Comparison of ENCODE assay signal across 1 fruit fly cellular context in the genomic region with DNA sequence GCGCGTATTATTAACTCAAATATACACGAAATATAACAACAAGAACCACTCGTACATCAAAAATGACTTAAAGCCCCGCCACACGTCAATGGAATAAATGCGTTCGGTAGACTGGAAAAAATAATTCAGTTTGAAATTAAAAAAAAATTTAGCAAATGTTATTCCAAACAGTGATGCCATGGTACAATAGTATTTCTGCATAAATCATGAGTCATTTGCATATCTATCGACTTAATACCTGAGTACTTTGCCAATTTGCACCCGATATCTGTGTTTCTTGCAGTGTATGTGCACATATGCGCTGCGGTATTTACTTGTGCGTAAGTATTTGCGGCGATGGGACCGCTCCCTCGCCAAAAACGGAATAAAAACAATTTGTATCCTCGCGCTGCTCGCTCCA.
TF ChIP-seq lines count a peak whose summit lies in the region.

No protein-coding gene starts in this region.

TF ChIP-seq in whole organism, embryonic, 481 proteins besides CTCF, POLR2A, EP300 and RAD21 (continued from another document and continues in another):
- TF ChIP-seq Hr78 (GFP tag; optimal IDR thresholded peaks at IDR 0.05; lab: Kevin White, UChicago) (no peak), gro (GFP tag; optimal IDR thresholded peaks at IDR 0.05; lab: Kevin White, UChicago) (no peak), Dref (GFP tag; IDR thresholded peaks at IDR 0.05; lab: Robert Waterston, UW) (no peak), sc (optimal IDR thresholded peaks at IDR 0.05; lab: Kevin White, UChicago) (no peak), sc (GFP tag; optimal IDR thresholded peaks at IDR 0.05; lab: Kevin White, UChicago) (peak; percentile 2), bbx (GFP tag; IDR thresholded peaks at IDR 0.05; lab: Robert Waterston, UW; ENCODE audit: partially characterized antibody) (no peak), CG33557 (GFP tag; optimal IDR thresholded peaks at IDR 0.05; lab: Kevin White, UChicago) (no peak), zfh1 (GFP tag; IDR thresholded peaks at IDR 0.05; lab: Robert Waterston, UW) (no peak), CG9437 (GFP tag; optimal IDR thresholded peaks at IDR 0.05; lab: Kevin White, UChicago) (no peak), peb (GFP tag; IDR thresholded peaks at IDR 0.05; lab: Robert Waterston, UW) (no peak), ash1 (GFP tag; optimal IDR thresholded peaks at IDR 0.05; lab: Kevin White, UChicago) (no peak), CG17385 (GFP tag; optimal IDR thresholded peaks at IDR 0.05; lab: Kevin White, UChicago) (peak; percentile 9), CG7987 (GFP tag; optimal IDR thresholded peaks at IDR 0.05; lab: Kevin White, UChicago) (no peak), CG13287 (GFP tag; IDR thresholded peaks at IDR 0.05; lab: Robert Waterston, UW; ENCODE audit: partially characterized antibody) (no peak), CG17361 (GFP tag; IDR thresholded peaks at IDR 0.05; lab: Robert Waterston, UW) (no peak), Gug (GFP tag; IDR thresholded peaks at IDR 0.05; lab: Robert Waterston, UW) (0 out of 4 replicates have a peak, but pooled peaks have one; percentile 27), eve (GFP tag; optimal IDR thresholded peaks at IDR 0.05; lab: Kevin White, UChicago) (no peak), jumu (GFP tag; optimal IDR thresholded peaks at IDR 0.05; lab: Kevin White, UChicago) (no peak), stwl (tag; optimal IDR thresholded peaks at IDR 0.05; lab: Kevin White, UChicago) (no peak), zfh2 (GFP tag; optimal IDR thresholded peaks at IDR 0.05; lab: Kevin White, UChicago) (peak; percentile 31), Doc3 (GFP tag; IDR thresholded peaks at IDR 0.05; lab: Robert Waterston, UW; ENCODE audit: partially characterized antibody) (no peak), CG14050 (GFP tag; IDR thresholded peaks at IDR 0.05; lab: Robert Waterston, UW) (no peak), Oaz (GFP tag; IDR thresholded peaks at IDR 0.05; lab: Robert Waterston, UW) (0 out of 2 replicates have a peak, but pooled peaks have one; percentile 15), HLHmδ (GFP tag; optimal IDR thresholded peaks at IDR 0.05; lab: Kevin White, UChicago) (no peak), vvl (GFP tag; IDR thresholded peaks at IDR 0.05; lab: Robert Waterston, UW) (peak; percentile 57; the same call in 1 of the 2 replicates), CG8924 (tag; optimal IDR thresholded peaks at IDR 0.05; lab: Kevin White, UChicago) (no peak), Awh (GFP tag; IDR thresholded peaks at IDR 0.05; lab: Robert Waterston, UW) (no peak), Oli (tag; optimal IDR thresholded peaks at IDR 0.05; lab: Kevin White, UChicago) (peak; percentile 19), Med (GFP tag; lab: Kevin White, UChicago) (peak; percentile 78), HLH3B (GFP tag; IDR thresholded peaks at IDR 0.05; lab: Robert Waterston, UW) (no peak), CG5180 (GFP tag; optimal IDR thresholded peaks at IDR 0.05; lab: Kevin White, UChicago) (no peak), pb (GFP tag; optimal IDR thresholded peaks at IDR 0.05; lab: Kevin White, UChicago) (no peak), CG10959 (GFP tag; IDR thresholded peaks at IDR 0.05; lab: Robert Waterston, UW) (no peak), CG7357 (GFP tag; IDR thresholded peaks at IDR 0.05; lab: Robert Waterston, UW) (no peak), Mrtf (GFP tag; IDR thresholded peaks at IDR 0.05; lab: Robert Waterston, UW) (0 out of 3 replicates have a peak, but pooled peaks have one; percentile 41), CG1024 (GFP tag; IDR thresholded peaks at IDR 0.05; lab: Robert Waterston, UW) (no peak), Atf6 (GFP tag; IDR thresholded peaks at IDR 0.05; lab: Robert Waterston, UW) (no peak), Dip2 (GFP tag; IDR thresholded peaks at IDR 0.05; lab: Robert Waterston, UW) (no peak), eyg (GFP tag; optimal IDR thresholded peaks at IDR 0.05; lab: Kevin White, UChicago) (no peak), shn (GFP tag; optimal IDR thresholded peaks at IDR 0.05; lab: Kevin White, UChicago) (no peak), NfI (GFP tag; optimal IDR thresholded peaks at IDR 0.05; lab: Kevin White, UChicago) (peak; percentile 16), Hsf (GFP tag; optimal IDR thresholded peaks at IDR 0.05; lab: Kevin White, UChicago) (peak; percentile 32), nau (GFP tag; optimal IDR thresholded peaks at IDR 0.05; lab: Kevin White, UChicago) (no peak), fd3F (GFP tag; optimal IDR thresholded peaks at IDR 0.05; lab: Kevin White, UChicago) (no peak), CG17568 (GFP tag; optimal IDR thresholded peaks at IDR 0.05; lab: Kevin White, UChicago) (no peak), aop (GFP tag; IDR thresholded peaks at IDR 0.05; lab: Robert Waterston, UW) (no peak), p53 (GFP tag; optimal IDR thresholded peaks at IDR 0.05; lab: Kevin White, UChicago) (no peak), ind (GFP tag; optimal IDR thresholded peaks at IDR 0.05; lab: Kevin White, UChicago) (peak; percentile 51), Hr39 (optimal IDR thresholded peaks at IDR 0.05; lab: Kevin White, UChicago) (no peak), CG2875 (GFP tag; optimal IDR thresholded peaks at IDR 0.05; lab: Kevin White, UChicago) (no peak), sr (GFP tag; IDR thresholded peaks at IDR 0.05; lab: Robert Waterston, UW) (no peak), CG8281 (tag; optimal IDR thresholded peaks at IDR 0.05; lab: Kevin White, UChicago) (no peak), Pdp1 (GFP tag; optimal IDR thresholded peaks at IDR 0.05; lab: Kevin White, UChicago) (peak; percentile 7 to 8), repo (GFP tag; optimal IDR thresholded peaks at IDR 0.05; lab: Kevin White, UChicago) (peak; percentile 17), CG31388 (GFP tag; optimal IDR thresholded peaks at IDR 0.05; lab: Kevin White, UChicago) (no peak), bowl (GFP tag; IDR thresholded peaks at IDR 0.05; lab: Robert Waterston, UW) (no peak), Optix (GFP tag; IDR thresholded peaks at IDR 0.05; lab: Robert Waterston, UW) (no peak), CG11085 (GFP tag; IDR thresholded peaks at IDR 0.05; lab: Robert Waterston, UW) (no peak), CG4730 (GFP tag; IDR thresholded peaks at IDR 0.05; lab: Robert Waterston, UW) (no peak), usp (GFP tag; optimal IDR thresholded peaks at IDR 0.05; lab: Kevin White, UChicago) (no peak), Dp (GFP tag; optimal IDR thresholded peaks at IDR 0.05; lab: Kevin White, UChicago) (no peak), chm (GFP tag; IDR thresholded peaks at IDR 0.05; lab: Robert Waterston, UW) (no peak), Hey (tag; optimal IDR thresholded peaks at IDR 0.05; lab: Kevin White, UChicago) (no peak), CG10654 (GFP tag; optimal IDR thresholded peaks at IDR 0.05; lab: Kevin White, UChicago) (peak; percentile 39), CG42726 (GFP tag; IDR thresholded peaks at IDR 0.05; lab: Robert Waterston, UW; ENCODE audit: partially characterized antibody) (no peak), gce (GFP tag; IDR thresholded peaks at IDR 0.05; lab: Robert Waterston, UW) (no peak), CG33213 (GFP tag; optimal IDR thresholded peaks at IDR 0.05; lab: Kevin White, UChicago) (no peak), ro (GFP tag; IDR thresholded peaks at IDR 0.05; lab: Robert Waterston, UW) (no peak), ftz-f1 (GFP tag; optimal IDR thresholded peaks at IDR 0.05; lab: Kevin White, UChicago) (no peak), sna (GFP tag; IDR thresholded peaks at IDR 0.05; lab: Robert Waterston, UW; ENCODE audit: partially characterized antibody) (no peak), fu2 (GFP tag; optimal IDR thresholded peaks at IDR 0.05; lab: Kevin White, UChicago) (no peak), CG17359 (tag; optimal IDR thresholded peaks at IDR 0.05; lab: Kevin White, UChicago) (peak; percentile 40), CG14667 (GFP tag; IDR thresholded peaks at IDR 0.05; lab: Robert Waterston, UW) (no peak), slp2 (GFP tag; optimal IDR thresholded peaks at IDR 0.05; lab: Kevin White, UChicago) (peak; percentile 4), Fer2 (tag; optimal IDR thresholded peaks at IDR 0.05; lab: Kevin White, UChicago) (no peak), trh (GFP tag; optimal IDR thresholded peaks at IDR 0.05; lab: Kevin White, UChicago) (no peak), Hmr (GFP tag; optimal IDR thresholded peaks at IDR 0.05; lab: Kevin White, UChicago) (no peak), grn (GFP tag; optimal IDR thresholded peaks at IDR 0.05; lab: Kevin White, UChicago) (no peak), cwo (GFP tag; optimal IDR thresholded peaks at IDR 0.05; lab: Kevin White, UChicago) (no peak), cato (GFP tag; optimal IDR thresholded peaks at IDR 0.05; lab: Kevin White, UChicago; ENCODE audit: borderline replicate concordance) (no peak), CG14441 (GFP tag; IDR thresholded peaks at IDR 0.05; lab: Robert Waterston, UW) (0 out of 2 replicates have a peak, but pooled peaks have one; percentile 21), CG17612 (GFP tag; IDR thresholded peaks at IDR 0.05; lab: Robert Waterston, UW) (no peak), knrl (GFP tag; IDR thresholded peaks at IDR 0.05; lab: Robert Waterston, UW; ENCODE audit: partially characterized antibody) (no peak), Sin3A (optimal IDR thresholded peaks at IDR 0.05; lab: Kevin White, UChicago) (no peak), Lim3 (GFP tag; IDR thresholded peaks at IDR 0.05; lab: Robert Waterston, UW) (no peak), CG12104 (GFP tag; optimal IDR thresholded peaks at IDR 0.05; lab: Kevin White, UChicago) (no peak), unpg (GFP tag; optimal IDR thresholded peaks at IDR 0.05; lab: Kevin White, UChicago) (peak; percentile 44), lbe (GFP tag; optimal IDR thresholded peaks at IDR 0.05; lab: Kevin White, UChicago) (peak; percentile 98), CG34224 (GFP tag; IDR thresholded peaks at IDR 0.05; lab: Robert Waterston, UW; ENCODE audit: partially characterized antibody) (no peak), CG18262 (tag; optimal IDR thresholded peaks at IDR 0.05; lab: Kevin White, UChicago) (peak; percentile 7), CHES-1-like (GFP tag; optimal IDR thresholded peaks at IDR 0.05; lab: Kevin White, UChicago) (no peak), CG15696 (tag; optimal IDR thresholded peaks at IDR 0.05; lab: Kevin White, UChicago) (no peak), Hr3 (GFP tag; optimal IDR thresholded peaks at IDR 0.05; lab: Kevin White, UChicago) (peak; percentile 6), CG32772 (GFP tag; IDR thresholded peaks at IDR 0.05; lab: Robert Waterston, UW) (0 out of 2 replicates have a peak, but pooled peaks have one; percentile 20), Blimp-1 (GFP tag; optimal IDR thresholded peaks at IDR 0.05; lab: Kevin White, UChicago) (peak; percentile 39), Sox102F (GFP tag; optimal IDR thresholded peaks at IDR 0.05; lab: Kevin White, UChicago) (peak; percentile 54), sug (tag; optimal IDR thresholded peaks at IDR 0.05; lab: Kevin White, UChicago) (no peak), CG17328 (GFP tag; IDR thresholded peaks at IDR 0.05; lab: Robert Waterston, UW) (0 out of 2 replicates have a peak, but pooled peaks have one; percentile 28), Fer1 (GFP tag; optimal IDR thresholded peaks at IDR 0.05; lab: Kevin White, UChicago) (no peak), CG8944 (GFP tag; optimal IDR thresholded peaks at IDR 0.05; lab: Kevin White, UChicago) (peak; percentile 24), Lhr (GFP tag; optimal IDR thresholded peaks at IDR 0.05; lab: Kevin White, UChicago) (no peak), oc (tag; optimal IDR thresholded peaks at IDR 0.05; lab: Kevin White, UChicago) (no peak), Stat92E (GFP tag; optimal IDR thresholded peaks at IDR 0.05; lab: Kevin White, UChicago) (no peak), Elba2 (GFP tag; optimal IDR thresholded peaks at IDR 0.05; lab: Kevin White, UChicago) (no peak), Poxn (GFP tag; IDR thresholded peaks at IDR 0.05; lab: Robert Waterston, UW) (no peak), tll (GFP tag; optimal IDR thresholded peaks at IDR 0.05; lab: Kevin White, UChicago) (no peak), Rfx (GFP tag; IDR thresholded peaks at IDR 0.05; lab: Robert Waterston, UW) (peak; percentile 32; the same call in 1 of the 2 replicates), al (GFP tag; IDR thresholded peaks at IDR 0.05; lab: Robert Waterston, UW) (peak; percentile 16; the same call in 1 of the 2 replicates), luna (GFP tag; optimal IDR thresholded peaks at IDR 0.05; lab: Kevin White, UChicago) (no peak), CG11723 (GFP tag; optimal IDR thresholded peaks at IDR 0.05; lab: Kevin White, UChicago) (no peak), CG43689 (GFP tag; IDR thresholded peaks at IDR 0.05; lab: Robert Waterston, UW) (0 out of 2 replicates have a peak, but pooled peaks have one; percentile 18), CG1603 (tag; optimal IDR thresholded peaks at IDR 0.05; lab: Kevin White, UChicago) (peak; percentile 55), CG4820 (GFP tag; optimal IDR thresholded peaks at IDR 0.05; lab: Kevin White, UChicago) (peak; percentile 26), prd (optimal IDR thresholded peaks at IDR 0.05; lab: Kevin White, UChicago) (no peak), prd (GFP tag; IDR thresholded peaks at IDR 0.05; lab: Robert Waterston, UW) (peak; percentile 73), CG34376 (GFP tag; optimal IDR thresholded peaks at IDR 0.05; lab: Kevin White, UChicago) (no peak), CG3163 (GFP tag; optimal IDR thresholded peaks at IDR 0.05; lab: Kevin White, UChicago) (no peak), CG4707 (GFP tag; optimal IDR thresholded peaks at IDR 0.05; lab: Kevin White, UChicago) (no peak), CG15011 (GFP tag; optimal IDR thresholded peaks at IDR 0.05; lab: Kevin White, UChicago) (no peak), CG16813 (GFP tag; IDR thresholded peaks at IDR 0.05; lab: Robert Waterston, UW; ENCODE audit: partially characterized antibody) (no peak), scrt (GFP tag; optimal IDR thresholded peaks at IDR 0.05; lab: Kevin White, UChicago) (no peak), YL-1 (GFP tag; optimal IDR thresholded peaks at IDR 0.05; lab: Kevin White, UChicago) (no peak), onecut (GFP tag; IDR thresholded peaks at IDR 0.05; lab: Robert Waterston, UW) (no peak), B-H1 (GFP tag; IDR thresholded peaks at IDR 0.05; lab: Robert Waterston, UW) (no peak), Xbp1 (GFP tag; optimal IDR thresholded peaks at IDR 0.05; lab: Kevin White, UChicago) (peak; percentile 57), odd (GFP tag; optimal IDR thresholded peaks at IDR 0.05; lab: Kevin White, UChicago) (no peak), cas (GFP tag; IDR thresholded peaks at IDR 0.05; lab: Robert Waterston, UW) (no peak), pfk (GFP tag; optimal IDR thresholded peaks at IDR 0.05; lab: Kevin White, UChicago) (no peak), pita (GFP tag; optimal IDR thresholded peaks at IDR 0.05; lab: Kevin White, UChicago) (no peak), CG30431 (GFP tag; optimal IDR thresholded peaks at IDR 0.05; lab: Kevin White, UChicago) (peak; percentile 15), CG10267 (tag; optimal IDR thresholded peaks at IDR 0.05; lab: Kevin White, UChicago) (peak; percentile 12)
